Fruit fly (Drosophila melanogaster) S2 (cell line): ENCODE measurements around the gene CG13694.

ENCODE experiments used
- CG8478 ChIP-seq: fragments of >200 bp; optimal IDR thresholded peaks from 2 replicates; lab custom pipeline; 2018
- CTCF ChIP-seq, 2 experiments: fragments of >200 bp; optimal IDR thresholded peaks; 2 replicates each; lab custom pipeline; 2018

- TF ChIP-seq CG8478 (lab: Kevin White, UChicago) (no peak), CTCF (optimal IDR thresholded peaks at IDR 0.05; lab: Kevin White, UChicago) (peak in 1 of 2 experiments; percentile 2)
Observed at dm6 chr2L:107476-108436, 8.5 kb downstream of the CG13694 start.
